Worm (Caenorhabditis elegans) whole organism, L4 larva: Measurements from ENCODE around the gene C15B12.4.

Experiments
- ces-1 ChIP-seq: fragments of 150-350 bp; sonication (generic microtip); optimal IDR thresholded peaks from 4 replicates; lab custom pipeline; 2014; ENCODE audit warnings: missing biosample characterization, missing genetic modification reagents, missing genetic modification characterization
- nhr-11 ChIP-seq: fragments of 150-350 bp; optimal IDR thresholded peaks from 2 replicates; lab custom pipeline; 2014; ENCODE audit warnings: missing biosample characterization, missing genetic modification characterization
- nhr-48 ChIP-seq: sonication (generic microtip); optimal IDR thresholded peaks from 2 replicates; lab custom pipeline; 2016; ENCODE audit warnings: mild to moderate bottlenecking, missing genetic modification characterization, missing compliant biosample characterization
- nhr-76 ChIP-seq: fragments of 150-350 bp; optimal IDR thresholded peaks from 2 replicates; lab custom pipeline; 2014; ENCODE audit warnings: missing biosample characterization, missing genetic modification characterization
- unc-39 ChIP-seq: sonication (generic microtip); optimal IDR thresholded peaks from 2 replicates; lab custom pipeline; 2017; ENCODE audit warnings: missing biosample characterization, missing genetic modification characterization
- unc-62 ChIP-seq, 3 experiments: fragments of 150-350 bp in 1 of 3; sonication (generic microtip); optimal IDR thresholded peaks in 2 of 3; peaks in 1 of 3; 1 replicate in 1 of 3; 2 replicates in 2 of 3; lab custom pipeline; 2014 to 2017; ENCODE audit warnings: missing biosample characterization in 3 of 3, missing genetic modification characterization in 3 of 3, missing genetic modification reagents in 3 of 3, missing genotype in 1 of 3
- zag-1 ChIP-seq: fragments of 150-350 bp; optimal IDR thresholded peaks from 2 replicates; lab custom pipeline; 2014; ENCODE audit warnings: missing biosample characterization, missing genetic modification characterization

DNA sequence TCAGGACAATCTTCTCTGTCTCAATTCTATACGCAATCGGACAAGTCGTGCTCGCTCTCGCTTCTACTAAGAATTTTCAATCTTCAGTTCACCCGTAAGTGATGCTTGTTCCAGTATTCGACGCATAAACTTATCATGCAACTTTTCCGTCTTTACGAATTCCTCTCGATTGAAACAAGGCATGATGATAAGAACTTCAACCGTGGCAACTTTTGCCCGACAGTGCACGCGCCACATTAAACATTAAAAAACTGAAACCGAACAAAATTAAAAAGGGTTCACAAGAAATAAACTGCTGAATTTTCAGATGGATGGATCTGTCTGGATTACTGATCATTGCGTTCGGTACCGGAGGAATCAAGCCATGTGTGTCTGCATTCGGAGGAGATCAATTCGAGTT is 15.1 kb downstream of the C15B12.4 start:
- TF ChIP-seq nhr-76 (tag; lab: Kevin White, UChicago), result no peak
- TF ChIP-seq ces-1 (GFP tag; lab: Kevin White, UChicago), result no peak
- TF ChIP-seq unc-62 (GFP tag; optimal IDR thresholded peaks at IDR 0.05 in 1 of 2; lab: Kevin White, UChicago), result no peak
- no peak for TF ChIP-seq unc-62 (tag; optimal IDR thresholded peaks at IDR 0.05; lab: Kevin White, UChicago)
- TF ChIP-seq nhr-11 (tag; lab: Kevin White, UChicago), result no peak
- TF ChIP-seq nhr-48 (tag; lab: Kevin White, UChicago), result no peak
- no peak for TF ChIP-seq unc-39 (tag; lab: Kevin White, UChicago)
- no peak for TF ChIP-seq zag-1 (tag; lab: Kevin White, UChicago)
